Worm (Caenorhabditis elegans): ENCODE measurements around the gene F54B11.9.

ce11 chrX:13590688-13591087 is 14.7 kb upstream of the F54B11.9 start:
- TF ChIP-seq ama-1 (optimal IDR thresholded peaks at IDR 0.05) (no peak), hmg-4 (GFP tag; optimal IDR thresholded peaks at IDR 0.05) (no peak), flt-1 (GFP tag; IDR thresholded peaks at IDR 0.05) (no peak), tra-4 (tag; optimal IDR thresholded peaks at IDR 0.05) (no peak), pes-1 (GFP tag; IDR thresholded peaks at IDR 0.05) (no peak), F13C5.2 (tag; optimal IDR thresholded peaks at IDR 0.05) (no peak), hmbx-1 (tag; optimal IDR thresholded peaks at IDR 0.05) (no peak), ets-7 (tag; optimal IDR thresholded peaks at IDR 0.05) (no peak), ceh-36 (tag; optimal IDR thresholded peaks at IDR 0.05) (no peak), aly-1 (tag; optimal IDR thresholded peaks at IDR 0.05) (peak; percentile 5), tbx-11 (GFP tag; IDR thresholded peaks at IDR 0.05) (no peak)
